Fruit fly (Drosophila melanogaster) Kc167 (cell line): ENCODE measurements around the gene CG43739.

Experiments
- Myc ChIP-seq: fragments of >200 bp; optimal IDR thresholded peaks from 2 replicates; lab custom pipeline; 2017; ENCODE audit warnings: missing external identifiers
- Sin3A ChIP-seq: fragments of >200 bp; optimal IDR thresholded peaks from 2 replicates; lab custom pipeline; 2018; ENCODE audit warnings: missing external identifiers
- h ChIP-seq: fragments of >200 bp; optimal IDR thresholded peaks from 3 replicates; lab custom pipeline; 2018; ENCODE audit warnings: missing external identifiers
- ttk ChIP-seq: sonication (Bioruptor generic); optimal IDR thresholded peaks from 2 replicates; lab custom pipeline; 2017; ENCODE audit warnings: missing external identifiers

- TF ChIP-seq Myc (lab: Kevin White, UChicago) (no peak), Sin3A (no peak), h (lab: Kevin White, UChicago) (no peak), ttk (lab: Kevin White, UChicago) (no peak)
Observed at dm6 chr2L:20943148-20943547, 24.4 kb upstream of the CG43739 start.
